Worm (Caenorhabditis elegans) whole organism, L2 larva: Measurements from ENCODE around the gene btb-14.

Source experiments
- C34F6.9 ChIP-seq: fragments of 150-350 bp; optimal IDR thresholded peaks from 2 replicates; lab custom pipeline; 2014; ENCODE audit warnings: missing biosample characterization, missing genetic modification characterization
- F13H6.1 ChIP-seq: sonication (generic microtip); optimal IDR thresholded peaks from 2 replicates; lab custom pipeline; 2016; ENCODE audit warnings: missing genetic modification characterization, missing compliant biosample characterization
- Y55F3AM.14 ChIP-seq: fragments of 200-800 bp; sonication (Bioruptor generic); optimal IDR thresholded peaks from 2 replicates; lab custom pipeline; 2018; ENCODE audit warnings: mild to moderate bottlenecking, missing genetic modification characterization, missing compliant biosample characterization
- ZK546.5 ChIP-seq: sonication (generic microtip); optimal IDR thresholded peaks from 2 replicates; lab custom pipeline; 2017; ENCODE audit warnings: missing biosample characterization, missing genetic modification characterization
- ama-1 ChIP-seq: fragments of 150-350 bp; optimal IDR thresholded peaks from 2 replicates; lab custom pipeline; 2018; ENCODE audit warnings: inconsistent platforms
- ceh-16 ChIP-seq: fragments of 150-350 bp; optimal IDR thresholded peaks from 2 replicates; lab custom pipeline; 2014; ENCODE audit warnings: missing biosample characterization, missing genetic modification characterization
- ceh-82 ChIP-seq: fragments of 150-350 bp; optimal IDR thresholded peaks from 2 replicates; lab custom pipeline; 2014; ENCODE audit warnings: missing biosample characterization, missing genetic modification characterization
- crh-2 ChIP-seq: sonication (generic microtip); optimal IDR thresholded peaks from 2 replicates; lab custom pipeline; 2017; ENCODE audit warnings: missing biosample characterization, missing genetic modification characterization
- dmd-4 ChIP-seq: sonication (generic microtip); optimal IDR thresholded peaks from 2 replicates; lab custom pipeline; 2017; ENCODE audit warnings: missing biosample characterization, missing genetic modification characterization
- egl-27 ChIP-seq: sonication (generic microtip); optimal IDR thresholded peaks from 3 replicates; lab custom pipeline; 2017; ENCODE audit warnings: missing biosample characterization, missing genetic modification reagents, missing genetic modification characterization
- elt-3 ChIP-seq: sonication (generic microtip); optimal IDR thresholded peaks from 2 replicates; lab custom pipeline; 2017; ENCODE audit warnings: missing biosample characterization, missing genetic modification characterization
- fos-1 ChIP-seq: fragments of 150-350 bp; optimal IDR thresholded peaks from 2 replicates; lab custom pipeline; 2014; ENCODE audit warnings: missing biosample characterization, missing genetic modification characterization
- gmeb-1 ChIP-seq: fragments of 150-350 bp; optimal IDR thresholded peaks from 2 replicates; lab custom pipeline; 2014; ENCODE audit warnings: missing biosample characterization, missing genetic modification characterization
- lin-11 ChIP-seq: fragments of 150-350 bp; sonication (generic microtip); optimal IDR thresholded peaks from 2 replicates; lab custom pipeline; 2014; ENCODE audit warnings: missing biosample characterization, missing genetic modification characterization, inconsistent platforms, mixed read lengths
- lin-39 ChIP-seq: fragments of 150-350 bp; optimal IDR thresholded peaks from 2 replicates; lab custom pipeline; 2014; ENCODE audit warnings: missing biosample characterization, missing genetic modification reagents, missing genetic modification characterization
- lsy-2 ChIP-seq, 2 experiments: fragments of 150-350 bp in 1 of 2; sonication (generic microtip) in 1 of 2; optimal IDR thresholded peaks; 2 replicates each; lab custom pipeline; 2014 to 2017; ENCODE audit warnings: missing biosample characterization in 2 of 2, missing genetic modification characterization in 2 of 2
- mab-5 ChIP-seq: fragments of 150-350 bp; optimal IDR thresholded peaks from 2 replicates; lab custom pipeline; 2014; ENCODE audit warnings: missing biosample characterization, missing genetic modification characterization
- mbf-1 ChIP-seq: sonication (generic microtip); optimal IDR thresholded peaks from 2 replicates; lab custom pipeline; 2017; ENCODE audit warnings: missing biosample characterization, missing genetic modification characterization
- nhr-10 ChIP-seq: sonication (generic microtip); optimal IDR thresholded peaks from 2 replicates; lab custom pipeline; 2017; ENCODE audit warnings: missing biosample characterization, missing genetic modification characterization
- nhr-11 ChIP-seq: fragments of 150-350 bp; optimal IDR thresholded peaks from 2 replicates; lab custom pipeline; 2014; ENCODE audit warnings: missing biosample characterization, missing genetic modification characterization
- nhr-12 ChIP-seq: fragments of 150-350 bp; optimal IDR thresholded peaks from 2 replicates; lab custom pipeline; 2014; ENCODE audit warnings: missing biosample characterization, missing genetic modification characterization
- nhr-129 ChIP-seq: fragments of 150-350 bp; optimal IDR thresholded peaks from 2 replicates; lab custom pipeline; 2014; ENCODE audit warnings: missing biosample characterization, missing genetic modification characterization
- nhr-21 ChIP-seq: fragments of 150-350 bp; optimal IDR thresholded peaks from 2 replicates; lab custom pipeline; 2014; ENCODE audit warnings: missing biosample characterization, missing genetic modification characterization
- nhr-23 ChIP-seq: fragments of 150-350 bp; optimal IDR thresholded peaks from 2 replicates; lab custom pipeline; 2014; ENCODE audit warnings: missing biosample characterization, missing genetic modification reagents, missing genetic modification characterization
- nhr-237 ChIP-seq: fragments of 150-350 bp; optimal IDR thresholded peaks from 2 replicates; lab custom pipeline; 2014; ENCODE audit warnings: missing biosample characterization, missing genetic modification characterization
- nhr-25 ChIP-seq: fragments of 150-350 bp; sonication (generic microtip); optimal IDR thresholded peaks from 3 replicates; lab custom pipeline; 2014; ENCODE audit warnings: missing biosample characterization, missing genetic modification characterization
- nhr-77 ChIP-seq: fragments of 150-350 bp; optimal IDR thresholded peaks from 2 replicates; lab custom pipeline; 2014; ENCODE audit warnings: missing biosample characterization, missing genetic modification characterization
- sma-3 ChIP-seq: sonication (generic microtip); optimal IDR thresholded peaks from 2 replicates; lab custom pipeline; 2016; ENCODE audit warnings: missing genetic modification reagents, missing genetic modification characterization, missing compliant biosample characterization
- sma-9 ChIP-seq, 2 experiments: fragments of 150-350 bp in 1 of 2; sonication (generic microtip) in 1 of 2; optimal IDR thresholded peaks; 2 replicates each; lab custom pipeline; 2014 to 2016; ENCODE audit warnings: missing genetic modification characterization in 2 of 2, mild to moderate bottlenecking in 1 of 2, missing biosample characterization in 1 of 2, missing compliant biosample characterization in 1 of 2, missing genetic modification reagents in 1 of 2, moderate library complexity in 1 of 2
- snpc-4 ChIP-seq: fragments of 150-350 bp; optimal IDR thresholded peaks from 2 replicates; lab custom pipeline; 2014; ENCODE audit warnings: missing biosample characterization, missing genetic modification characterization
- unc-55 ChIP-seq: fragments of 150-350 bp; sonication (generic microtip); optimal IDR thresholded peaks from 3 replicates; lab custom pipeline; 2014; ENCODE audit warnings: missing biosample characterization, missing genetic modification reagents, missing genetic modification characterization
- unc-62 ChIP-seq: fragments of 150-350 bp; optimal IDR thresholded peaks from 2 replicates; lab custom pipeline; 2014; ENCODE audit warnings: missing biosample characterization, missing genetic modification reagents, missing genetic modification characterization
- zag-1 ChIP-seq: fragments of 150-350 bp; optimal IDR thresholded peaks from 2 replicates; lab custom pipeline; 2014; ENCODE audit warnings: missing biosample characterization, missing genetic modification characterization
- ztf-1 ChIP-seq: fragments of 200-800 bp; sonication (Bioruptor generic); conservative IDR thresholded peaks from 2 replicates; pipeline ENCODE4 v1.3.6; 2022; ENCODE audit warnings: missing genetic modification characterization, missing compliant biosample characterization
- ztf-11 ChIP-seq: sonication (generic microtip); optimal IDR thresholded peaks from 2 replicates; lab custom pipeline; 2017; ENCODE audit warnings: missing biosample characterization, missing genetic modification characterization
- ztf-4 ChIP-seq: fragments of 150-350 bp; optimal IDR thresholded peaks from 2 replicates; lab custom pipeline; 2014; ENCODE audit warnings: missing biosample characterization, missing genetic modification characterization

btb-14 gene

DNA sequence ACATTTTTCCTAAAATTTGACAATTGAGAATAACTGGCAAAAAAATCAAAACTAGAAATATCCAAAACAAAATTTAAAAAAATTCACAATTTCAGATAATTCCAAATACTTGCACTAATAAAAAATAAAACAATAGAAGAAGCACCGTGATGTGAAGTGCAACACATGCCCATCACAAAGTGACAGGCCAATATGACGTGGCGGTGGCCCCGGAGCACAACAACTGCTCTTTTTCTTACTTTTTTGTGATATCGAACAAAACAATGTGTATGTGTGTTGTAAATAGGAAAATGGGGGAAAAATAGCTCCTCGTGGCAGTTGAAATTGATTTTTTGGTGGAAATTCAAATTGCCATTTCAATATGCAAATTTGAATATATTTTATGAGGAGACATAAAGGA, 29.4 kb upstream of the btb-14 start:
- peak; percentile 34 for TF ChIP-seq nhr-129
- peak; percentile 60 for TF ChIP-seq crh-2 (tag; lab: Kevin White, UChicago)
- no peak for TF ChIP-seq snpc-4 (tag; lab: Kevin White, UChicago)
- peak; percentile 33 for TF ChIP-seq C34F6.9 (tag; lab: Kevin White, UChicago)

DNA sequence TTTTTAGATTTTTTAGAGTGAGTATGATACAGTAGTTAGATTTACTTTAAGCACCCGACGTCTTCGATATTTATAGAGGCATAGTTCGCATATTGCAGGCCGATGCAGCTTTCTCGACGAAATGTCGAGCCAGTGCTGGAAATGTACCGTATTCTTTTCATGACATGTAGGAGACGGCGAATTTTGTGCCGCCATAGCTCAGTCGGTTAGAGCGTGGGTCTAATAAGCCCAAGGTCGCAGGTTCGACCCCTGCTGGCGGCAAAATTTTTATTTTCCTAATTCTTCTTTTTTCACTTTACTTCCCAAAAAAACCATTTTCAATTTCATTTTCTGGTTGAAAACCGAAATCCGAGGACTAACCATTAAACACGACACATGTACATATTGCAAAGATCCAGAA, 21.0 kb upstream of the btb-14 start:
- no peak for TF ChIP-seq nhr-25 (tag; lab: Kevin White, UChicago)
- TF ChIP-seq nhr-23 (tag; lab: Kevin White, UChicago) = no peak
- TF ChIP-seq fos-1 (tag; lab: Kevin White, UChicago) = no peak
- no peak for TF ChIP-seq nhr-12 (tag; lab: Kevin White, UChicago)
- no peak for TF ChIP-seq unc-55 (GFP tag; lab: Kevin White, UChicago)
- no peak for TF ChIP-seq Y55F3AM.14
- no peak for TF ChIP-seq F13H6.1
- TF ChIP-seq egl-27 (tag; lab: Kevin White, UChicago) = no peak
- no peak for TF ChIP-seq nhr-21
- TF ChIP-seq, all 48 proteins: peak for 0

DNA sequence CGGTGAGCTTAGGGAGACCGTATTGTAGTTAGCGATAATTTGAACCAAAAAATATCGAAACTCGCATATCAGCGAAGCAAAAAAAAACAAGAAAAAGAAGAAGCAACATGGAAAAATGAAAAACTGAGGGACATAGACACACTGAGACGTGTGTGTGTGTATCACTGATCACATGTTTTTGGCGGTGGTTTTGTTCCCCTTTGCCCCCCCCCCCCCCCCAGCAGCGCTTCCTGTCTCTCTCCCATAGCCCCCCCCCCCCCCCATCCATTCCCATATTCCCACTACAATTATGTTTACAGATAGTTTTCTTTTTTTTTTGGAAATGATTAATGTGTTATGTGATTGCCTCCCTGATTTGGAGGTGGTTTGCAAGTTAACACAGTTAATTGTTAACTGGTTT, 14.1 kb upstream of the btb-14 start:
- TF ChIP-seq nhr-10 (tag; lab: Kevin White, UChicago) (no peak), sma-9 (GFP tag; optimal IDR thresholded peaks at IDR 0.05; lab: Kevin White, UChicago) (no peak), sma-9 (tag; optimal IDR thresholded peaks at IDR 0.05; lab: Kevin White, UChicago) (no peak), dmd-4 (tag; lab: Kevin White, UChicago) (no peak), lin-39 (tag; lab: Kevin White, UChicago) (no peak), lsy-2 (tag; optimal IDR thresholded peaks at IDR 0.05; lab: Kevin White, UChicago) (no peak), ceh-82 (tag; lab: Kevin White, UChicago) (no peak), mab-5 (no peak), snpc-4 (tag; lab: Kevin White, UChicago) (no peak), mbf-1 (tag; lab: Kevin White, UChicago) (no peak), nhr-21 (no peak), nhr-237 (tag; lab: Kevin White, UChicago) (no peak), sma-3 (no peak)

DNA sequence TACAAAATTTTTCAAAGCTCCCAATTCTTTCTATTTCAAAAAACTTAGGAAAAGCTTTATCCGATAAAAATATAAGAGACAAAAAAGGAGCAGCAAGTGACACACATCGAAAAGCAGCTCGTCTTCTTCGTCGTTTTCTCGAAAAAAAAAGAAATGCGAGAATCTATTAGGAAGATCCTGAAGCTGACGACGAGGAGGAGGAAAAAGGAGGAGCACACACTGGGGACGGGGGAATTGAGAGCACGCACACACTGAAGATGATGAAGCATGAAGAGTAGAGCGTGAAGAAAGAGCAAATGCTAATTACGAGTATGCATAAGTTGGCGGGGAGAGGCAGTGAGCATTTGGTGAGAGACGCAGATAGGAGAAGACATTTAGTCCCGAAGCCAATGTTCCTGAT, 9.3 kb upstream of the btb-14 start:
- no peak for TF ChIP-seq ztf-11 (tag; lab: Kevin White, UChicago)
- no peak for TF ChIP-seq unc-62
- TF ChIP-seq zag-1 (tag; lab: Kevin White, UChicago) = peak; percentile 50
- TF ChIP-seq unc-55 (GFP tag; lab: Kevin White, UChicago) = peak; percentile 25
- peak; percentile 32 for TF ChIP-seq nhr-129

ce11 chrII:12378793-12379192, 4.5 kb upstream of the btb-14 start:
- no peak for TF ChIP-seq lin-39 (tag; lab: Kevin White, UChicago)
- TF ChIP-seq nhr-129 = peak; percentile 59
- no peak for TF ChIP-seq zag-1 (tag; lab: Kevin White, UChicago)
- TF ChIP-seq, all 48 proteins: peak for 1

DNA sequence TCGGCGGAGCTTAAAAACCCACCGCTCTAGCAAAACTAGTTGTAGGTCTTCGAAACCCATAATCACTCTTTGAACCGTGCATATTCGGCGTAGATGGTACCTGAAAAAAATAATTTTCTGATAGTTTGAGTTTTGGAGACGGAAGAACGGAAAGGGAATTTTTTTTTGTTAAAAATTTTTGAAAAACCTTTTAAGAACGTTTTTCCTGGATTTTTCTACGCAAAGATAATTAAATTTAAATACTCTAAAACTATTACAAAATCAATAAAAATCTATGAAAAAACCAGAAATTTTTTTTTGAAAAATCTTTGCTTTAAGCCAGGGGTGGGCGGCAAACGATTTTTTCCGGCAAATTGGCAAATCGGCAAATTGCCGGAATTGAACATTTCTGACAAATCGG, 3.8 kb upstream of the btb-14 start, which contains the start of gene marc-5:
TSS of gene marc-5 (minus strand) at position 101 of the 400 bp plus-strand sequence.
- TF ChIP-seq dmd-4 (tag; lab: Kevin White, UChicago) (no peak), fos-1 (tag; lab: Kevin White, UChicago) (no peak), ama-1 (lab: Kevin White, UChicago) (no peak), lin-11 (tag; lab: Kevin White, UChicago) (no peak), nhr-237 (tag; lab: Kevin White, UChicago) (no peak), nhr-12 (tag; lab: Kevin White, UChicago) (no peak), crh-2 (tag; lab: Kevin White, UChicago) (no peak), egl-27 (tag; lab: Kevin White, UChicago) (no peak), nhr-25 (tag; lab: Kevin White, UChicago) (no peak)

- TF ChIP-seq lin-11 (tag; lab: Kevin White, UChicago) = no peak
- no peak for TF ChIP-seq nhr-21
- no peak for TF ChIP-seq gmeb-1 (tag; lab: Kevin White, UChicago)
- TF ChIP-seq lsy-2 (tag; optimal IDR thresholded peaks at IDR 0.05; lab: Kevin White, UChicago) = no peak
- no peak for TF ChIP-seq unc-62
- TF ChIP-seq nhr-25 (tag; lab: Kevin White, UChicago) = no peak
- no peak for TF ChIP-seq elt-3 (tag; lab: Kevin White, UChicago)
- TF ChIP-seq ZK546.5 (tag; lab: Kevin White, UChicago) = no peak
- TF ChIP-seq nhr-11 (tag; lab: Kevin White, UChicago) = no peak
- no peak for TF ChIP-seq F13H6.1
- no peak for TF ChIP-seq dmd-4 (tag; lab: Kevin White, UChicago)
- no peak for TF ChIP-seq ceh-16 (tag; lab: Kevin White, UChicago)
- no peak for TF ChIP-seq ztf-4 (tag; lab: Kevin White, UChicago)
- TF ChIP-seq nhr-77 = no peak
- TF ChIP-seq ztf-1 (GFP tag; lab: Robert Waterston, UW) = no peak
- no peak for TF ChIP-seq sma-9 (GFP tag; optimal IDR thresholded peaks at IDR 0.05; lab: Kevin White, UChicago)
- no peak for TF ChIP-seq sma-9 (tag; optimal IDR thresholded peaks at IDR 0.05; lab: Kevin White, UChicago)
- TF ChIP-seq, all 48 proteins: peak for 0
These were observed 2.4 kb upstream of the btb-14 start for ce11 chrII:12380888-12381287.
